Fruit fly (Drosophila melanogaster) Kc167 (cell line): Measurements from ENCODE around the gene smog.

Source experiments
- Myc ChIP-seq: fragments of >200 bp; optimal IDR thresholded peaks from 2 replicates; lab custom pipeline; 2017; ENCODE audit warnings: missing external identifiers
- Sin3A ChIP-seq: fragments of >200 bp; optimal IDR thresholded peaks from 2 replicates; lab custom pipeline; 2018; ENCODE audit warnings: missing external identifiers
- h ChIP-seq: fragments of >200 bp; optimal IDR thresholded peaks from 3 replicates; lab custom pipeline; 2018; ENCODE audit warnings: missing external identifiers
- insv ChIP-seq: fragments of >200 bp; optimal IDR thresholded peaks from 3 replicates; lab custom pipeline; 2018; ENCODE audit warnings: missing external identifiers
- psq ChIP-seq: fragments of >200 bp; optimal IDR thresholded peaks from 2 replicates; lab custom pipeline; 2017; ENCODE audit warnings: missing external identifiers
- ttk ChIP-seq: sonication (Bioruptor generic); optimal IDR thresholded peaks from 2 replicates; lab custom pipeline; 2017; ENCODE audit warnings: missing external identifiers

The smog gene

DNA sequence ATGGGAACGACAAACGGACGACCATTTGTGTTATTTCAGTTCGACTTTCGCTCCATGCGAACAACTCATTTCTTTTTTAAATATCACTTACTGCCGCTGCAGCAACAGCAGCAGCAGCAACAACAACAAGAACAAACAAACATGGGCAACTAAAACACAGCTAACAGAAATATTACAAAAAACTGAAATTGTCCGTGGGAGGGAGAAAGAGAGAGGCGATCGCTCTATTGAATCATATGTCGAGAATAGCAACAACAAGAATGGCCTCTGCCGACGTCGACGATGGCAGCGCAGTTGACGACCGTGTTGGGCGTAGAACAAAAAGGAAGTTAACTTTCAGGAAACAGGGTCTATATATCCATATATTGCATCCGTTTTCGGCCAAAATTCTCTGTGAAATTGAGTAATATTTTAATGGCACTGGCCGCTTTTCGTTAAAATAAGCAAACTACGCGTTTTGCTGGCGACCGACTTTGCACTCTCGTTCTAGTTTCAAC lies 6.0 kb upstream of the smog start:
- TF ChIP-seq h (lab: Kevin White, UChicago) (no peak), ttk (lab: Kevin White, UChicago) (no peak), insv (lab: Kevin White, UChicago) (no peak), Sin3A (lab: Kevin White, UChicago) (no peak), Myc (lab: Kevin White, UChicago) (no peak), psq (lab: Kevin White, UChicago) (no peak)

DNA sequence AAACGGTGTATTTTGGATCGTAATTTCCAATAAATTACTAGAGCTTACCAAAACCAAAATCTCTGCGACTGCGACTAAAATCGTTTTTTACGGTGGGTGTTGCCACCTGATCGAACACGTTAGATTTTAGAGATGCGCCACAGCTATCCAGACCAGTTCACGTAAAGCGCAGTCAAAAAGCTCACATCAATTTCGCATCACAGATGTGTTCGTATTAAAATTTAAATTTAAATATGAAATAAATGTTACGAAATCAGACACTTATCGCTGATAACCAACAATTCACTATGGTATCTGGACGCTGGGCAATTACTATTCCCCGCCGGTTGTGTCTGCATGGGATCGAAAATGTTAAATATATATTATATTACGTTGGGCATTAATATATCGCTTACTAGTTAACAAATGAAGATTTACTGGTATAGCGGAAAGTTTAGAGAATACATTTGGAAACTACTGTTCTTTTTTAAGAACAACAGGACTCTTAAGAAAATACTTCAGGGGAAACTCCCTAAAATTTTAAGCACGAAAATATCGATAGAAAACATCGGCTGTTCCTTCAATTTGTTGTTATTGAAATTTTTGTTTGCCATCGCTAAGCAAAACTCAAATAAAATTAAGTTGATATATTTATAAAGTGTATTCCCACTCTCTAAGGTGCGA lies 5.3 kb upstream of the smog start, which contains the start of the genes mxt and CG11927:
Gene mxt (minus strand): TSS at position 105 of the 663 bp plus-strand sequence.
Gene CG11927 (plus strand): TSS at position 576 of the 663 bp plus-strand sequence.
- TF ChIP-seq insv (lab: Kevin White, UChicago): no peak
- TF ChIP-seq psq (lab: Kevin White, UChicago): no peak
- no peak for TF ChIP-seq ttk (lab: Kevin White, UChicago)
- TF ChIP-seq Myc (lab: Kevin White, UChicago): no peak
- no peak for TF ChIP-seq Sin3A (lab: Kevin White, UChicago)
- no peak for TF ChIP-seq h (lab: Kevin White, UChicago)

DNA sequence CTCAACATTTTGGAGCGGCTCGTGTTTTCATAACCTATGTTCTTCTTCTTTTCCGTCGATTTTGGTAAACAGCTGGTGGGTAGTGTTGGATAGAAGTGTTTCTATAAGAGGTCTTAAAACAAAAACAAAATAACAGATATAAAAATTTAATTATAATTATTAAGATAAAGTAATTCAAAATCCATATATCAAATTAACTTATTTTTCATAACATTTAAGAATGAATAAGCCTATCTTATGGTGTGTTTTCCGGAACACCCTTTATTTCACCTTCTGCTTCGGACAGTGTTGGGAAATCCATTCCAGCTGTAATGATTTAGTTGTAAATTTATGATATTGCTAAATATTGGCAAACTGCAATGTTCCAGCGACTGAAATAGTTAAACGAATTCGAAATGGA lies 2.3 kb upstream of the smog start, which contains the start of the genes mRpS2 and Mon1:
Gene mRpS2 (minus strand): TSS at position 64 of the 400 bp plus-strand sequence.
Gene Mon1 (plus strand): TSS at position 286 of the 400 bp plus-strand sequence.
- TF ChIP-seq Sin3A (lab: Kevin White, UChicago) (no peak), h (lab: Kevin White, UChicago) (no peak), ttk (lab: Kevin White, UChicago) (no peak), Myc (lab: Kevin White, UChicago) (no peak), insv (lab: Kevin White, UChicago) (no peak), psq (lab: Kevin White, UChicago) (no peak)

DNA sequence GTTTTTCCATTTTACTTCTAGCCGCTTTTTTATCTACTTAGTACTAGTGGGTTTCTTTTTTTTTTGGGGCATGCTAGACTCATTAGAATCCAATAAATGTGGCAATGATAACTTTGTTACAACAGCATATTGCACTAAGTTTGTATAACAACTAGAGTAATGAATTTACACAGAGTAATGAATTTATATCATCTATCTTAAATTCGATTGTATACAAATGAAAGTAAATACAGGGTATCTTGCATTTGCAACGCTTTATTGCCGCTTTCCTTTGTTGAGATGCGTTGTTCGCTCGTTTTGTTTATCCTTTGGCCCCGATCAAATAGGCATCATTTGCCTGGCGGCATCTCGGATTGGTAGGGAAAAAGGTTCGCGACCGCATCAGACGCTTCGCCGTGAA lies 2.2 kb downstream of the smog start:
- TF ChIP-seq ttk (lab: Kevin White, UChicago) (no peak), h (lab: Kevin White, UChicago) (no peak), Myc (lab: Kevin White, UChicago) (no peak), insv (lab: Kevin White, UChicago) (no peak), psq (lab: Kevin White, UChicago) (no peak), Sin3A (lab: Kevin White, UChicago) (no peak)

DNA sequence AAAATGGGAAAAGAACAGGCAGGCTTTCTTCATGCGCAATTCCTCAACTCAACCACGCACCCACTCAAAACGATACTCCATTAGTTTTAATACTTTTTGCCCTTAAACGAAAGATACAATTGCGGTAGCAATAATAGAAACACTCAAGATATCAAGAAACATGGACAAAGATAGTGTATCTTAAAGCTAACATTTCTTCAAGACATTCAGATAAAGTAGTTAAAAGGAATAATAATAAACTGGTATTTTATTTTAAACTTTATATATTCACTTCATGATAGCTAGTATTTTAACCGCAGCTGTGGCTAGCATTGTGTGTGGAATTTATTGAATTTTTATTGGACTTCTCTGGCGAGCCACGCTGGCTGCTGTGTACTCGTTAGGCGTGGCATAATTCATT lies 3.5 kb downstream of the smog start:
- no peak for TF ChIP-seq ttk (lab: Kevin White, UChicago)
- TF ChIP-seq psq (lab: Kevin White, UChicago): no peak
- TF ChIP-seq Myc (lab: Kevin White, UChicago): no peak
- TF ChIP-seq Sin3A (lab: Kevin White, UChicago): no peak
- no peak for TF ChIP-seq h (lab: Kevin White, UChicago)
- no peak for TF ChIP-seq insv (lab: Kevin White, UChicago)

DNA sequence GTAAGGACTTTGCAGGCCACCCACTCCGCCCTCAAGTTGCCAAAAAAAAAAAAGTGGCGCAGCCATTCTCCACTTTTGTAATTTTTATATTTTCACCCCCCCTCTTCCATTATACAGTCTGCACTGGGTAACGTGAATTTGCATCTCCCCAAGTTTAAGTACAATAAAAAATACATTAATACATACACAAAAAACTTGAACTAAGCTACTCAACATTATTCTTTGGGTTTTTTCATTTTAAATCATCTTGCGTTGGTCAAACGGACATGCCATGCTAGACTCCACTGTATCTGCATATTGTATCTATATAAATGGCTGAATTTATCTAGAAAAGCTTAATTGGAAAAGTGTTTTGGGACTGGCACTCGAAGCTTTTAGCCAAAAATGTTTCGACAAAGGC lies 8.8 kb downstream of the smog start:
- TF ChIP-seq psq (lab: Kevin White, UChicago) (no peak), ttk (lab: Kevin White, UChicago) (no peak), h (lab: Kevin White, UChicago) (no peak), Myc (lab: Kevin White, UChicago) (no peak), Sin3A (lab: Kevin White, UChicago) (no peak), insv (lab: Kevin White, UChicago) (no peak)

DNA sequence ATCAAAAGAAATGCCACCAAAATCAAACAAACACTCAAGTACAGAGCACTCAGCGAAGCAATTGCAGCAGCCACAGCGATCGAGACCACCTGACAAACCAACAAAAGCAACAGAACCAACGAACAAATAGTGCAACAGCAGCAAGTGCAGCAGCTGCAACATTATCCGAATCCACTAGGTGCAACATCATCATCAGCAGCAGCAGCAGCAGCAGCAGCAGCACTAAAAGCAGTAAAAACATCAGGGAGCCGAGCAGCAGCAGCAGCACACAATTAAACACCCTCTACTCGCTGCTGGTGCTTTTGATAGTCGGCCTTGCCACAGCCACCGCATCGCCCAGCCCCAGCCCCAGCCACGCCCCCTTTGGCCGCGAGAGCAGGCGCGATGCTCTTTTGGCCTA lies 12.7 kb downstream of the smog start:
- no peak for TF ChIP-seq h (lab: Kevin White, UChicago)
- no peak for TF ChIP-seq Myc (lab: Kevin White, UChicago)
- TF ChIP-seq Sin3A (lab: Kevin White, UChicago): no peak
- TF ChIP-seq ttk (lab: Kevin White, UChicago): no peak
- no peak for TF ChIP-seq insv (lab: Kevin White, UChicago)
- no peak for TF ChIP-seq psq (lab: Kevin White, UChicago)

DNA sequence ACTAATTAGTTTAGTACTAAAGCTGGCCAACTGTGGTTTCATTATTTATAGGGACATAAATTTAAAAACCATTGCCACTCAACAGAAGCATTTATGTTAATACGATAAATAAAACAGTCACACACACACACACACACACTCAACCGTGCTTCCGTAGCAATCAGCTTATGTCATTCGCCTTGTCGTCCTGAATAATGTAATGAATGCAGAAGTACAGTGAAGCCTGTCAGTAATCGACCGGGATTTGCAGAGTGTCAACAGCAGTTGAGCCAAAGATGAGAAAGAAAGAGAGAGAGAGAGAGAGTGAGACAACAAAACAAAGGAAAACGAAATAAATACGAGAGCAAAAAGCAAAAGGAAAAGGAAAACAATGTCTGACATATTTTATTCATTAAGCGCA lies 15.7 kb downstream of the smog start:
- TF ChIP-seq h (lab: Kevin White, UChicago) (no peak), psq (lab: Kevin White, UChicago) (no peak), insv (lab: Kevin White, UChicago) (no peak), Sin3A (lab: Kevin White, UChicago) (no peak), ttk (lab: Kevin White, UChicago) (no peak), Myc (lab: Kevin White, UChicago) (no peak)

DNA sequence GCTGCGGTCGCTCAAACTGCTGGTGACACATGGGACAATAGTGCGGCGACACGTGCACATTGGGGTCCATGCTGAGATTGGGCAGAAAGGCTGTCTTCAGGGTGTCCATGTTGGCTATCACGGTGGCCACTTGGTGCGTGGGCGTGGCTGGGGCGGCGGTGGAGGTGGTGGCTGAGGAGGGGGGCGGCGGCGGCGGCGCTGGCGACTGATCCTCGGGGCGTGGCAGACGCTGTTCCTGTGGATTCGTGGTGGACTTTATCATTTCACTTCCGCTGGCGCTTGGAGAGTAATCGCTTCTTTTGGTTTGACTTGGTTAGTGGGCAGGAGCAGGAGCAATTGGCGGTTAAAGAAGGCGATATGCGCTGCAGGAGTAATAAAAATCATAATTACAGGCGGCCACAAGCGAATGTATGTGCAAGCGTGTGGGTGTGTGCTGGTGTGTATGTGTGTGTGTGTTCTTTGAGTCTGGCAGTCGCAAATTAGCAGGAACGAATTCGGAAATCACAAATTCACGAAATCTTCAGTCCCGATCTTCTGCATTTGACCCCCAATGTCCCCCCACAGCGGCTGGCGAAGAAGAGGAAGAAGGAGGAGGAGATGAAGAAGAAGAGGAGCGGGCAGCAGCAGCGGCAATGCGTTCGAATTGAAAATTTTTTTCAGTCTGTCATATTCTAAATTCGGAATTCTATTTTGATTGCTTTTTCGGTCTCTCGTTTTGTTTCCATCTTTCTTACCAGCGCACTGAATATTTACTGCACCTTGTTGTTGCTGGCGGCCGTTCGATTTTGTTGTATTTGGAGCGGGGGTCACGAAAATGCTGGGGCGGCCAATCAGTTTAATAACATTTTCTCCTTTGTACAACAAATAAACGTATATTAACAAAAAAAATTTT lies 29.7 kb downstream of the smog start:
- TF ChIP-seq psq (lab: Kevin White, UChicago) (no peak), Myc (lab: Kevin White, UChicago) (no peak), h (lab: Kevin White, UChicago) (no peak), ttk (lab: Kevin White, UChicago) (no peak), Sin3A (lab: Kevin White, UChicago) (no peak), insv (lab: Kevin White, UChicago) (no peak)

DNA sequence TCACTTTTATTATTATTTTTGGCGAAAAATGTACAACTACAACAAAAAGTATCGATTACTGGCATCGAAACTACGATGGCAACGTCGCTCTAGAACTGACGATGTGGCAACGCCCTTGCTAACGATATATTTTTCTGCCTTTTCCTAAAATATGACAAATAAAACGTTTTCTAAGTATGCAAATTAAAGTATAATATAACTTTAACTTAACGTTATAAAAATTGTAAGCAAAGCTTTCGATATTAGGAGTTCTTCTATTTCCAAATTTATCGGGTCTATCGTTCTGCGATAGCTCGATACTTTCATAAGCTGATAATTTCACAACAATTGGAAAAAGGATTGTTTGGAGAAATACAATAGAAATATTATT lies 30.3 kb downstream of the smog start, which contains the start of the genes Cf2 and CG3008:
Gene Cf2 (minus strand): TSS at position 85 of the 370 bp plus-strand sequence.
Gene CG3008 (plus strand): TSS at position 276 of the 370 bp plus-strand sequence.
- no peak for TF ChIP-seq h (lab: Kevin White, UChicago)
- no peak for TF ChIP-seq Myc (lab: Kevin White, UChicago)
- TF ChIP-seq ttk (lab: Kevin White, UChicago): no peak
- no peak for TF ChIP-seq insv (lab: Kevin White, UChicago)
- no peak for TF ChIP-seq psq (lab: Kevin White, UChicago)
- TF ChIP-seq Sin3A (lab: Kevin White, UChicago): no peak
